Fruit fly (Drosophila melanogaster) whole organism: ENCODE data around the gene CG43447.

Experiments
- EcR ChIP-seq, 2 experiments: fragments of >200 bp; optimal IDR thresholded peaks; 2 replicates each; lab custom pipeline; 2017; ENCODE audit warnings: missing biosample characterization in 2 of 2, missing genetic modification characterization in 2 of 2, missing genetic modification reagents in 2 of 2
- psq ChIP-seq: fragments of >200 bp; optimal IDR thresholded peaks from 2 replicates; lab custom pipeline; 2017

dm6 chr3R:27463889-27464288, 23.8 kb downstream of the CG43447 start, which contains the start of gene CG13978:
- TF ChIP-seq EcR (GFP tag; optimal IDR thresholded peaks at IDR 0.05; lab: Kevin White, UChicago) (no peak), psq (lab: Kevin White, UChicago) (no peak)
